Fruit fly (Drosophila melanogaster) whole organism, pupa: ENCODE results near the gene mRpL14.

Experiments
- CG17806 ChIP-seq: fragments of 200-800 bp; sonication (Bioruptor generic); optimal IDR thresholded peaks from 2 replicates; lab custom pipeline; 2018; ENCODE audit warnings: missing biosample characterization, mild to moderate bottlenecking, missing genetic modification characterization, moderate library complexity
- Ets98B ChIP-seq: fragments of 200-800 bp; sonication (Bioruptor generic); IDR thresholded peaks from 2 replicates; pipeline ENCODE4 v1.3.6; 2022; ENCODE audit warnings: missing biosample characterization, missing genetic modification characterization

- TF ChIP-seq CG17806 (tag; lab: Kevin White, UChicago): no peak
- TF ChIP-seq Ets98B (GFP tag; lab: Robert Waterston, UW): no peak
Observed at dm6 chrX:2355531-2355986, 11.1 kb upstream of the mRpL14 start.
